Worm (Caenorhabditis elegans) whole organism, midembryonic: ENCODE measurements around the gene spp-10.

Experiments
- T22C8.4 ChIP-seq: fragments of 200-800 bp; sonication (Bioruptor generic); IDR thresholded peaks from 2 replicates; pipeline ENCODE4 v1.3.6; 2022; ENCODE audit warnings: missing genetic modification characterization, missing compliant biosample characterization
- cog-1 ChIP-seq: sonication (generic microtip); optimal IDR thresholded peaks from 2 replicates; lab custom pipeline; 2016; ENCODE audit warnings: missing genetic modification characterization, missing compliant biosample characterization
- flt-1 ChIP-seq: fragments of 200-800 bp; sonication (Bioruptor generic); IDR thresholded peaks from 2 replicates; pipeline ENCODE4 v1.3.6; 2022; ENCODE audit warnings: missing genetic modification characterization, missing compliant biosample characterization
- klf-2 ChIP-seq: fragments of 200-800 bp; sonication (Bioruptor generic); conservative IDR thresholded peaks from 2 replicates; pipeline ENCODE4 v1.3.6; 2022; ENCODE audit warnings: missing genetic modification reagents, missing genetic modification characterization, missing compliant biosample characterization
- med-1 ChIP-seq: sonication (generic microtip); optimal IDR thresholded peaks from 2 replicates; lab custom pipeline; 2017; ENCODE audit warnings: missing genetic modification characterization, mild to moderate bottlenecking, missing compliant biosample characterization, antibody characterized with exemption, missing genetic modification reagents; ENCODE audit not compliant: insufficient read depth
- ref-1 ChIP-seq: fragments of 200-800 bp; sonication (Bioruptor generic); conservative IDR thresholded peaks from 2 replicates; pipeline ENCODE4 v1.3.6; 2022; ENCODE audit warnings: missing genetic modification reagents, missing genetic modification characterization, missing compliant biosample characterization
- tab-1 ChIP-seq: fragments of 200-800 bp; sonication (Bioruptor generic); IDR thresholded peaks from 2 replicates; pipeline ENCODE4 v1.3.6; 2022; ENCODE audit warnings: missing genetic modification characterization, missing compliant biosample characterization
- ztf-23 ChIP-seq: fragments of 200-800 bp; sonication (Bioruptor generic); IDR thresholded peaks from 2 replicates; pipeline ENCODE4 v1.3.6; 2022; ENCODE audit warnings: missing genetic modification reagents, missing genetic modification characterization, missing compliant biosample characterization
- ztf-29 ChIP-seq: fragments of 200-800 bp; sonication (Bioruptor generic); IDR thresholded peaks from 2 replicates; pipeline ENCODE4 v1.3.6; 2022; ENCODE audit warnings: missing genetic modification reagents, missing genetic modification characterization, missing compliant biosample characterization

ce11 chrIV:8463069-8463468 lies 13.9 kb upstream of the spp-10 start:
- TF ChIP-seq T22C8.4 (GFP tag; lab: Robert Waterston, UW): no peak
- no peak for TF ChIP-seq cog-1 (tag; lab: Kevin White, UChicago)
- no peak for TF ChIP-seq ztf-23 (GFP tag; lab: Robert Waterston, UW)
- TF ChIP-seq ztf-29 (GFP tag; lab: Robert Waterston, UW): no peak
- TF ChIP-seq flt-1: no peak
- TF ChIP-seq ref-1 (GFP tag; lab: Robert Waterston, UW): no peak
- TF ChIP-seq tab-1 (GFP tag; lab: Robert Waterston, UW): no peak
- no peak for TF ChIP-seq klf-2 (GFP tag; lab: Robert Waterston, UW)
- no peak for TF ChIP-seq med-1
